Worm (Caenorhabditis elegans) whole organism, mixed stage, embryonic: ENCODE measurements around the gene Y57G11C.499.

ENCODE experiments used
- M03D4.4 ChIP-seq: sonication (generic microtip); optimal IDR thresholded peaks from 2 replicates; lab custom pipeline; 2017; ENCODE audit warnings: mild to moderate bottlenecking, missing genetic modification characterization, missing compliant biosample characterization
- blmp-1 ChIP-seq: fragments of 150-350 bp; optimal IDR thresholded peaks from 2 replicates; lab custom pipeline; 2014; ENCODE audit warnings: missing biosample characterization, missing genetic modification characterization
- ceh-39 ChIP-seq: fragments of 150-350 bp; optimal IDR thresholded peaks from 2 replicates; lab custom pipeline; 2014; ENCODE audit warnings: missing biosample characterization, missing genetic modification characterization
- elt-1 ChIP-seq: sonication (generic microtip); optimal IDR thresholded peaks from 2 replicates; lab custom pipeline; 2017; ENCODE audit warnings: missing genetic modification characterization, mild to moderate bottlenecking, missing compliant biosample characterization, antibody characterized with exemption, moderate library complexity, borderline replicate concordance; ENCODE audit not compliant: insufficient read depth
- lin-13 ChIP-seq: fragments of 150-350 bp; optimal IDR thresholded peaks from 2 replicates; lab custom pipeline; 2014; ENCODE audit warnings: missing biosample characterization, missing genetic modification characterization
- mab-5 ChIP-seq: fragments of 150-350 bp; optimal IDR thresholded peaks from 2 replicates; lab custom pipeline; 2014; ENCODE audit warnings: missing biosample characterization, missing genetic modification characterization
- nhr-12 ChIP-seq: fragments of 150-350 bp; optimal IDR thresholded peaks from 2 replicates; lab custom pipeline; 2014; ENCODE audit warnings: missing biosample characterization, missing genetic modification characterization
- nhr-237 ChIP-seq: fragments of 150-350 bp; optimal IDR thresholded peaks from 2 replicates; lab custom pipeline; 2014; ENCODE audit warnings: missing biosample characterization, missing genetic modification characterization
- pha-4 ChIP-seq: fragments of 150-350 bp; optimal IDR thresholded peaks from 2 replicates; lab custom pipeline; 2018; ENCODE audit warnings: missing biosample characterization, missing genetic modification reagents, missing genetic modification characterization
- unc-120 ChIP-seq: sonication (generic microtip); optimal IDR thresholded peaks from 2 replicates; lab custom pipeline; 2017; ENCODE audit warnings: missing genetic modification characterization, missing compliant biosample characterization; ENCODE audit not compliant: poor library complexity, severe bottlenecking
- unc-62 ChIP-seq: fragments of 150-350 bp; optimal IDR thresholded peaks from 2 replicates; lab custom pipeline; 2014; ENCODE audit warnings: missing biosample characterization, missing genetic modification reagents, missing genetic modification characterization
- zip-8 ChIP-seq: fragments of 150-350 bp; optimal IDR thresholded peaks from 2 replicates; lab custom pipeline; 2014; ENCODE audit warnings: missing biosample characterization, missing genetic modification characterization
- ztf-11 ChIP-seq: fragments of 150-350 bp; optimal IDR thresholded peaks from 2 replicates; lab custom pipeline; 2014; ENCODE audit warnings: missing biosample characterization, missing genetic modification characterization

ce11 chrIV:14767693-14768251 is 13.0 kb upstream of the Y57G11C.499 start, which contains the start of the genes mrps-7 and Y57G11C.3:
- TF ChIP-seq elt-1 (tag; lab: Kevin White, UChicago) (no peak), unc-62 (GFP tag; lab: Kevin White, UChicago) (peak; percentile 44), lin-13 (peak; percentile 92), pha-4 (tag; lab: Kevin White, UChicago) (peak; percentile 94), M03D4.4 (peak; percentile 9), zip-8 (tag; lab: Kevin White, UChicago) (no peak), ztf-11 (tag; lab: Kevin White, UChicago) (no peak), ceh-39 (peak; percentile 86), nhr-12 (tag; lab: Kevin White, UChicago) (no peak), unc-120 (no peak), mab-5 (tag; lab: Kevin White, UChicago) (peak; percentile 4), nhr-237 (tag; lab: Kevin White, UChicago) (peak; percentile 92), blmp-1 (tag; lab: Kevin White, UChicago) (no peak)
